Worm (Caenorhabditis elegans) whole organism, young adult: ENCODE results near the gene slc-30A9.

ENCODE experiments used
- B0019.2 ChIP-seq: fragments of 200-800 bp; sonication (Bioruptor generic); conservative IDR thresholded peaks from 2 replicates; pipeline ENCODE4 v1.3.6; 2022; ENCODE audit warnings: missing genetic modification reagents, missing genetic modification characterization, missing compliant biosample characterization
- B0336.3 ChIP-seq: fragments of 200-800 bp; sonication (Bioruptor generic); IDR thresholded peaks from 2 replicates; pipeline ENCODE4 v1.3.6; 2022; ENCODE audit warnings: missing genetic modification characterization, missing compliant biosample characterization
- C17E4.6 ChIP-seq: fragments of 200-800 bp; sonication (Bioruptor generic); IDR thresholded peaks from 2 replicates; pipeline ENCODE4 v1.3.6; 2022; ENCODE audit warnings: missing genetic modification reagents, missing genetic modification characterization, missing compliant biosample characterization
- D2030.7 ChIP-seq: fragments of 200-800 bp; sonication (Bioruptor generic); IDR thresholded peaks from 2 replicates; pipeline ENCODE4 v1.3.6; 2022; ENCODE audit warnings: missing genetic modification reagents, missing genetic modification characterization, missing compliant biosample characterization
- F10E7.11 ChIP-seq: sonication (generic microtip); optimal IDR thresholded peaks from 2 replicates; lab custom pipeline; 2017; ENCODE audit warnings: mild to moderate bottlenecking, missing genetic modification characterization, moderate library complexity, missing compliant biosample characterization
- F23B12.7 ChIP-seq: sonication (generic microtip); optimal IDR thresholded peaks from 2 replicates; lab custom pipeline; 2017; ENCODE audit warnings: missing genetic modification characterization, mild to moderate bottlenecking, missing compliant biosample characterization, antibody characterized with exemption, moderate library complexity; ENCODE audit not compliant: insufficient read depth
- F33H1.4 ChIP-seq: fragments of 200-800 bp; sonication (Bioruptor generic); IDR thresholded peaks from 2 replicates; pipeline ENCODE4 v1.3.6; 2022; ENCODE audit warnings: missing genetic modification reagents, missing genetic modification characterization, missing compliant biosample characterization
- F39B2.1 ChIP-seq: fragments of 200-800 bp; sonication (Bioruptor generic); IDR thresholded peaks from 2 replicates; pipeline ENCODE4 v1.3.6; 2022; ENCODE audit warnings: missing genetic modification reagents, missing genetic modification characterization, missing compliant biosample characterization
- F52B5.7 ChIP-seq: sonication (generic microtip); optimal IDR thresholded peaks from 2 replicates; lab custom pipeline; 2016; ENCODE audit warnings: mild to moderate bottlenecking, missing genetic modification characterization, missing compliant biosample characterization
- K11D2.4 ChIP-seq: fragments of 200-800 bp; sonication (Bioruptor generic); IDR thresholded peaks from 2 replicates; pipeline ENCODE4 v1.3.6; 2022; ENCODE audit warnings: missing genetic modification reagents, missing genetic modification characterization, missing compliant biosample characterization
- Y53G8AR.9 ChIP-seq: fragments of 200-800 bp; sonication (Bioruptor generic); conservative IDR thresholded peaks from 2 replicates; pipeline ENCODE4 v1.3.6; 2022; ENCODE audit warnings: missing genetic modification reagents, missing genetic modification characterization, missing compliant biosample characterization
- Y67H2A.10 ChIP-seq: fragments of 200-800 bp; sonication (Bioruptor generic); conservative IDR thresholded peaks from 2 replicates; pipeline ENCODE4 v1.3.6; 2022; ENCODE audit warnings: missing genetic modification reagents, missing genetic modification characterization, missing compliant biosample characterization
- Y79H2A.3 ChIP-seq: fragments of 200-800 bp; sonication (Bioruptor generic); conservative IDR thresholded peaks from 2 replicates; pipeline ENCODE4 v1.3.6; 2022; ENCODE audit warnings: missing genetic modification reagents, missing genetic modification characterization, missing compliant biosample characterization
- ZK185.1 ChIP-seq: sonication (generic microtip); optimal IDR thresholded peaks from 2 replicates; lab custom pipeline; 2016; ENCODE audit warnings: mild to moderate bottlenecking, missing genetic modification characterization, missing compliant biosample characterization; ENCODE audit not compliant: poor library complexity, severe bottlenecking
- akir-1 ChIP-seq: fragments of 200-800 bp; sonication (Bioruptor generic); optimal IDR thresholded peaks from 2 replicates; lab custom pipeline; 2018; ENCODE audit warnings: mild to moderate bottlenecking, missing genetic modification characterization, moderate library complexity, missing compliant biosample characterization
- ccch-3 ChIP-seq: fragments of 200-800 bp; sonication (Bioruptor generic); optimal IDR thresholded peaks from 2 replicates; lab custom pipeline; 2018; ENCODE audit warnings: mild to moderate bottlenecking, missing genetic modification characterization, missing compliant biosample characterization
- ceh-100 ChIP-seq: fragments of 200-800 bp; sonication (Bioruptor generic); IDR thresholded peaks from 2 replicates; pipeline ENCODE4 v1.3.6; 2022; ENCODE audit warnings: missing genetic modification reagents, missing genetic modification characterization, missing compliant biosample characterization
- ceh-79 ChIP-seq: sonication (generic microtip); optimal IDR thresholded peaks from 2 replicates; lab custom pipeline; 2017; ENCODE audit warnings: mild to moderate bottlenecking, missing genetic modification characterization, missing compliant biosample characterization
- ceh-91 ChIP-seq: fragments of 200-800 bp; sonication (Bioruptor generic); IDR thresholded peaks from 2 replicates; pipeline ENCODE4 v1.3.6; 2022; ENCODE audit warnings: missing genetic modification reagents, missing genetic modification characterization, missing compliant biosample characterization
- dox-1 ChIP-seq: fragments of 200-800 bp; sonication (Bioruptor generic); IDR thresholded peaks from 2 replicates; pipeline ENCODE4 v1.3.6; 2022; ENCODE audit warnings: missing genetic modification reagents, missing genetic modification characterization, missing compliant biosample characterization
- dpff-1 ChIP-seq: sonication (generic microtip); optimal IDR thresholded peaks from 2 replicates; lab custom pipeline; 2017; ENCODE audit warnings: mild to moderate bottlenecking, missing genetic modification characterization, missing compliant biosample characterization
- dpl-1 ChIP-seq: fragments of 150-350 bp; optimal IDR thresholded peaks from 2 replicates; lab custom pipeline; 2014; ENCODE audit warnings: missing biosample characterization, missing genetic modification reagents, missing genetic modification characterization
- ets-4 ChIP-seq: fragments of 200-800 bp; sonication (Bioruptor generic); optimal IDR thresholded peaks from 2 replicates; lab custom pipeline; 2018; ENCODE audit warnings: mild to moderate bottlenecking, missing genetic modification characterization, missing compliant biosample characterization
- him-1 ChIP-seq: sonication (generic microtip); optimal IDR thresholded peaks from 2 replicates; lab custom pipeline; 2016; ENCODE audit warnings: missing genotype, missing genetic modification reagents, missing genetic modification characterization, missing compliant biosample characterization
- hmg-1.2 ChIP-seq: fragments of 200-800 bp; sonication (Bioruptor generic); IDR thresholded peaks from 2 replicates; pipeline ENCODE4 v1.3.6; 2022; ENCODE audit warnings: missing genetic modification reagents, missing genetic modification characterization, missing compliant biosample characterization
- lin-26 ChIP-seq: fragments of 200-800 bp; sonication (Bioruptor generic); IDR thresholded peaks from 2 replicates; pipeline ENCODE4 v1.3.6; 2022; ENCODE audit warnings: missing genetic modification reagents, missing genetic modification characterization, missing compliant biosample characterization
- lin-35 ChIP-seq, 3 experiments: fragments of 150-350 bp in 2 of 3; sonication (generic microtip) in 1 of 3; optimal IDR thresholded peaks; 2 replicates each; lab custom pipeline; 2014 to 2018; ENCODE audit warnings: missing biosample characterization in 3 of 3, missing genetic modification characterization in 3 of 3, missing genetic modification reagents in 3 of 3
- lin-40 ChIP-seq: sonication (generic microtip); optimal IDR thresholded peaks from 2 replicates; lab custom pipeline; 2016; ENCODE audit warnings: missing genetic modification characterization, mild to moderate bottlenecking, missing compliant biosample characterization, missing genotype, missing genetic modification reagents
- lsl-1 ChIP-seq: fragments of 200-800 bp; sonication (Bioruptor generic); optimal IDR thresholded peaks from 2 replicates; lab custom pipeline; 2018; ENCODE audit warnings: mild to moderate bottlenecking, missing genetic modification characterization, moderate library complexity, missing compliant biosample characterization
- madf-10 ChIP-seq: sonication (generic microtip); optimal IDR thresholded peaks from 2 replicates; lab custom pipeline; 2016; ENCODE audit warnings: mild to moderate bottlenecking, missing genetic modification characterization, missing compliant biosample characterization
- madf-6 ChIP-seq: fragments of 200-800 bp; sonication (Bioruptor generic); IDR thresholded peaks from 2 replicates; pipeline ENCODE4 v1.3.6; 2022; ENCODE audit warnings: missing genetic modification reagents, missing genetic modification characterization, missing compliant biosample characterization
- mcd-1 ChIP-seq: fragments of 200-800 bp; sonication (Bioruptor generic); IDR thresholded peaks from 2 replicates; pipeline ENCODE4 v1.3.6; 2022; ENCODE audit warnings: missing genetic modification reagents, missing genetic modification characterization, missing compliant biosample characterization
- mes-4 ChIP-seq: sonication (generic microtip); optimal IDR thresholded peaks from 2 replicates; lab custom pipeline; 2016; ENCODE audit warnings: missing genotype, missing genetic modification characterization, missing compliant biosample characterization
- nfya-2 ChIP-seq: fragments of 200-800 bp; sonication (Bioruptor generic); IDR thresholded peaks from 2 replicates; pipeline ENCODE4 v1.3.6; 2022; ENCODE audit warnings: missing genetic modification reagents, missing genetic modification characterization, missing compliant biosample characterization
- nhr-120 ChIP-seq: fragments of 200-800 bp; sonication (Bioruptor generic); IDR thresholded peaks from 2 replicates; pipeline ENCODE4 v1.3.6; 2022; ENCODE audit warnings: missing genetic modification characterization, missing compliant biosample characterization
- nhr-27 ChIP-seq: fragments of 200-800 bp; sonication (Bioruptor generic); optimal IDR thresholded peaks from 2 replicates; lab custom pipeline; 2018; ENCODE audit warnings: mild to moderate bottlenecking, missing genetic modification characterization, moderate library complexity, missing compliant biosample characterization
- nhr-90 ChIP-seq: sonication (generic microtip); optimal IDR thresholded peaks from 2 replicates; lab custom pipeline; 2016; ENCODE audit warnings: missing genotype, mild to moderate bottlenecking, missing genetic modification characterization, missing compliant biosample characterization
- pha-4 ChIP-seq: fragments of 150-350 bp; sonication (generic microtip); optimal IDR thresholded peaks from 2 replicates; lab custom pipeline; 2014; ENCODE audit warnings: missing biosample characterization, missing genetic modification reagents, missing genetic modification characterization
- rpc-1 ChIP-seq, 2 experiments: fragments of 150-350 bp in 1 of 2; sonication (generic microtip) in 1 of 2; optimal IDR thresholded peaks; 2 replicates each; lab custom pipeline; 2014 to 2018; ENCODE audit warnings: missing biosample characterization in 1 of 2, missing genetic modification characterization in 1 of 2, missing genetic modification reagents in 1 of 2, missing genotype in 1 of 2
- snpc-1.1 ChIP-seq: sonication (generic microtip); optimal IDR thresholded peaks from 2 replicates; lab custom pipeline; 2017; ENCODE audit warnings: missing genetic modification characterization, mild to moderate bottlenecking, missing compliant biosample characterization, antibody characterized with exemption, moderate library complexity, missing genotype, missing genetic modification reagents; ENCODE audit not compliant: insufficient read depth
- snpc-3.4 ChIP-seq: sonication (generic microtip); optimal IDR thresholded peaks from 2 replicates; lab custom pipeline; 2017; ENCODE audit warnings: missing genetic modification characterization, mild to moderate bottlenecking, missing compliant biosample characterization, antibody characterized with exemption, moderate library complexity, missing genotype, missing genetic modification reagents
- snpc-4 ChIP-seq, 5 experiments: fragments of 150-350 bp in 1 of 5; sonication (generic microtip) in 4 of 5; optimal IDR thresholded peaks; 2 replicates each; lab custom pipeline; 2014 to 2018; ENCODE audit warnings: missing genetic modification characterization in 5 of 5, missing biosample characterization in 3 of 5, antibody characterized with exemption in 2 of 5, mild to moderate bottlenecking in 2 of 5, missing compliant biosample characterization in 2 of 5, missing genotype in 2 of 5, moderate library complexity in 2 of 5, missing genetic modification reagents in 1 of 5
- sptf-2 ChIP-seq: fragments of 200-800 bp; sonication (Bioruptor generic); optimal IDR thresholded peaks from 2 replicates; lab custom pipeline; 2018; ENCODE audit warnings: mild to moderate bottlenecking, missing genetic modification characterization, missing compliant biosample characterization
- tbp1 ChIP-seq: fragments of 200-800 bp; sonication (Bioruptor generic); optimal IDR thresholded peaks from 2 replicates; lab custom pipeline; 2018; ENCODE audit warnings: mild to moderate bottlenecking, missing genetic modification characterization, missing compliant biosample characterization
- tlf-1 ChIP-seq: fragments of 200-800 bp; sonication (Bioruptor generic); optimal IDR thresholded peaks from 2 replicates; lab custom pipeline; 2018; ENCODE audit warnings: mild to moderate bottlenecking, missing genetic modification characterization, missing compliant biosample characterization
- zfh-2 ChIP-seq: fragments of 200-800 bp; sonication (Bioruptor generic); conservative IDR thresholded peaks from 2 replicates; pipeline ENCODE4 v1.3.6; 2022; ENCODE audit warnings: missing genetic modification reagents, missing genetic modification characterization, missing compliant biosample characterization
- zim-3 ChIP-seq: sonication (generic microtip); optimal IDR thresholded peaks from 2 replicates; lab custom pipeline; 2017; ENCODE audit warnings: mild to moderate bottlenecking, missing genetic modification characterization, moderate library complexity, missing compliant biosample characterization
- ztf-26 ChIP-seq: sonication (generic microtip); optimal IDR thresholded peaks from 2 replicates; lab custom pipeline; 2017; ENCODE audit warnings: missing genetic modification characterization, missing compliant biosample characterization

Gene slc-30A9

DNA sequence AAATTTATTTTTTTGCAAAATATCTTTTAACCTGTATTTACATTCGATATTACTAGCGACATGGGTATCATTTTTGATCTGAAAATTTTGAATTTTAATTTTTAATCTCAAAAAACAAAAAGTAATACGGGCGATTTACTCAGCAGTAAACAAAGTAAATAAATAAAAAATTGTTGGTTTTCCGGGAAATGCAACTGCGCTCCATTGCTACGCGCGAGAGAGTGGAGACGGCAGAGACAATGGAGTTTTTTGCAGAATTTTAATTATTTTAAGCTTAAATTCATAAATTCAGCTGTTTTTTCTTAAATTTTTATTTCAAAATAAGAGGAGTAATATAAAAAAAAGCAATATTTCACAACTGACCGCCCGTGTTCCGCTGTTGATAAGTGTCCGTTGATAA lies at the start of gene slc-30A9:
Gene slc-30A9, minus strand, starts transcription at position 78 of the 400 bp plus-strand sequence.
- no peak for TF ChIP-seq snpc-3.4 (tag; lab: Kevin White, UChicago)
- TF ChIP-seq lin-40 = no peak
- no peak for TF ChIP-seq lin-26
- no peak for TF ChIP-seq rpc-1 (optimal IDR thresholded peaks at IDR 0.05; lab: Kevin White, UChicago)
- no peak for TF ChIP-seq rpc-1 (tag; optimal IDR thresholded peaks at IDR 0.05; lab: Kevin White, UChicago)
- TF ChIP-seq B0336.3 (GFP tag; lab: Robert Waterston, UW) = no peak
- TF ChIP-seq F33H1.4 = peak; percentile 54; the same call in 1 of the 2 replicates
- no peak for TF ChIP-seq C17E4.6 (GFP tag; lab: Robert Waterston, UW)
- no peak for TF ChIP-seq him-1 (tag; lab: Kevin White, UChicago)
- no peak for TF ChIP-seq ceh-91 (GFP tag; lab: Robert Waterston, UW)
- no peak for TF ChIP-seq Y53G8AR.9 (GFP tag; lab: Robert Waterston, UW)
- TF ChIP-seq D2030.7 (GFP tag; lab: Robert Waterston, UW) = 0 out of 2 replicates have a peak, but pooled peaks have one; percentile 23
- no peak for TF ChIP-seq nhr-27 (tag; lab: Kevin White, UChicago)
- no peak for TF ChIP-seq nhr-120 (GFP tag; lab: Robert Waterston, UW)
- TF ChIP-seq pha-4 = no peak
- no peak for TF ChIP-seq tbp1 (GFP tag; lab: Kevin White, UChicago)
- no peak for TF ChIP-seq dpl-1 (GFP tag; lab: Kevin White, UChicago)
- no peak for TF ChIP-seq akir-1 (GFP tag; lab: Kevin White, UChicago)
- TF ChIP-seq dox-1 (GFP tag; lab: Robert Waterston, UW) = no peak
- TF ChIP-seq ccch-3 (GFP tag; lab: Kevin White, UChicago) = no peak
- TF ChIP-seq F10E7.11 (tag; lab: Kevin White, UChicago) = no peak
- TF ChIP-seq ZK185.1 (tag; lab: Kevin White, UChicago) = no peak
- TF ChIP-seq zim-3 = no peak
- TF ChIP-seq F52B5.7 = no peak
- peak; percentile 53; the same call in 1 of the 2 replicates for TF ChIP-seq madf-6 (GFP tag; lab: Robert Waterston, UW)
- TF ChIP-seq mes-4 (tag; lab: Kevin White, UChicago) = no peak
- no peak for TF ChIP-seq nfya-2 (GFP tag; lab: Robert Waterston, UW)
- TF ChIP-seq snpc-4 (GFP tag; optimal IDR thresholded peaks at IDR 0.05; lab: Kevin White, UChicago) = no peak
- TF ChIP-seq snpc-4 (tag; optimal IDR thresholded peaks at IDR 0.05; lab: Kevin White, UChicago) = no peak
- TF ChIP-seq ztf-26 (tag; lab: Kevin White, UChicago) = no peak
- TF ChIP-seq lin-35 (GFP tag; optimal IDR thresholded peaks at IDR 0.05; lab: Kevin White, UChicago) = no peak
- no peak for TF ChIP-seq dpff-1
- no peak for TF ChIP-seq F23B12.7 (tag; lab: Kevin White, UChicago)
- TF ChIP-seq ceh-79 (tag; lab: Kevin White, UChicago) = no peak
- TF ChIP-seq hmg-1.2 (GFP tag; lab: Robert Waterston, UW) = peak; percentile 98
- no peak for TF ChIP-seq madf-10 (tag; lab: Kevin White, UChicago)
- TF ChIP-seq ceh-100 (GFP tag; lab: Robert Waterston, UW) = no peak
- TF ChIP-seq ets-4 (GFP tag; lab: Kevin White, UChicago) = no peak
- no peak for TF ChIP-seq nhr-90 (tag; lab: Kevin White, UChicago)
- TF ChIP-seq Y67H2A.10 (GFP tag; lab: Robert Waterston, UW) = no peak
- TF ChIP-seq F39B2.1 = no peak
- TF ChIP-seq Y79H2A.3 (GFP tag; lab: Robert Waterston, UW) = no peak
- no peak for TF ChIP-seq tlf-1
- TF ChIP-seq snpc-1.1 (tag; lab: Kevin White, UChicago) = no peak
- no peak for TF ChIP-seq sptf-2 (GFP tag; lab: Kevin White, UChicago)
- peak; percentile 89 for TF ChIP-seq mcd-1
- peak; percentile 26 for TF ChIP-seq lsl-1 (GFP tag; lab: Kevin White, UChicago)
- TF ChIP-seq B0019.2 (GFP tag; lab: Robert Waterston, UW) = no peak
- no peak for TF ChIP-seq zfh-2
- TF ChIP-seq K11D2.4 (GFP tag; lab: Robert Waterston, UW) = no peak
